Worm (Caenorhabditis elegans) whole organism, young adult: ENCODE measurements around the gene melo-3.

Experiments
- B0019.2 ChIP-seq: fragments of 200-800 bp; sonication (Bioruptor generic); conservative IDR thresholded peaks from 2 replicates; pipeline ENCODE4 v1.3.6; 2022; ENCODE audit warnings: missing genetic modification reagents, missing genetic modification characterization, missing compliant biosample characterization
- B0035.1 ChIP-seq: sonication (generic microtip); optimal IDR thresholded peaks from 2 replicates; lab custom pipeline; 2016; ENCODE audit warnings: missing genetic modification characterization, mild to moderate bottlenecking, missing compliant biosample characterization, missing genotype, missing genetic modification reagents
- B0336.3 ChIP-seq: fragments of 200-800 bp; sonication (Bioruptor generic); IDR thresholded peaks from 2 replicates; pipeline ENCODE4 v1.3.6; 2022; ENCODE audit warnings: missing genetic modification characterization, missing compliant biosample characterization
- C06A6.2 ChIP-seq: fragments of 200-800 bp; sonication (Bioruptor generic); conservative IDR thresholded peaks from 2 replicates; pipeline ENCODE4 v1.3.6; 2022; ENCODE audit warnings: missing genetic modification characterization, missing compliant biosample characterization
- F22D6.2 ChIP-seq: sonication (generic microtip); optimal IDR thresholded peaks from 2 replicates; lab custom pipeline; 2016; ENCODE audit warnings: mild to moderate bottlenecking, missing genetic modification characterization, missing compliant biosample characterization
- F49E8.2 ChIP-seq: sonication (generic microtip); optimal IDR thresholded peaks from 3 replicates; lab custom pipeline; 2017; ENCODE audit warnings: missing genetic modification characterization, mild to moderate bottlenecking, missing compliant biosample characterization, antibody characterized with exemption, moderate library complexity; ENCODE audit not compliant: insufficient read depth
- F57A8.1 ChIP-seq: fragments of 200-800 bp; sonication (Bioruptor generic); optimal IDR thresholded peaks from 2 replicates; lab custom pipeline; 2018; ENCODE audit warnings: mild to moderate bottlenecking, missing genetic modification characterization, moderate library complexity, missing compliant biosample characterization
- F57C9.4 ChIP-seq: sonication (generic microtip); optimal IDR thresholded peaks from 2 replicates; lab custom pipeline; 2017; ENCODE audit warnings: mild to moderate bottlenecking, missing genetic modification characterization, missing compliant biosample characterization
- K11D2.4 ChIP-seq: fragments of 200-800 bp; sonication (Bioruptor generic); IDR thresholded peaks from 2 replicates; pipeline ENCODE4 v1.3.6; 2022; ENCODE audit warnings: missing genetic modification reagents, missing genetic modification characterization, missing compliant biosample characterization
- Y53F4B.3 ChIP-seq: fragments of 200-800 bp; sonication (Bioruptor generic); IDR thresholded peaks from 2 replicates; pipeline ENCODE4 v1.3.6; 2022; ENCODE audit warnings: missing genetic modification reagents, missing genetic modification characterization, missing compliant biosample characterization
- Y79H2A.3 ChIP-seq: fragments of 200-800 bp; sonication (Bioruptor generic); conservative IDR thresholded peaks from 2 replicates; pipeline ENCODE4 v1.3.6; 2022; ENCODE audit warnings: missing genetic modification reagents, missing genetic modification characterization, missing compliant biosample characterization
- ZK185.1 ChIP-seq: sonication (generic microtip); optimal IDR thresholded peaks from 2 replicates; lab custom pipeline; 2016; ENCODE audit warnings: mild to moderate bottlenecking, missing genetic modification characterization, missing compliant biosample characterization; ENCODE audit not compliant: poor library complexity, severe bottlenecking
- attf-6 ChIP-seq: fragments of 200-800 bp; sonication (Bioruptor generic); IDR thresholded peaks from 2 replicates; pipeline ENCODE4 v1.3.6; 2022; ENCODE audit warnings: missing genetic modification reagents, missing genetic modification characterization, missing compliant biosample characterization
- ceh-40 ChIP-seq: fragments of 200-800 bp; sonication (Bioruptor generic); IDR thresholded peaks from 2 replicates; pipeline ENCODE4 v1.3.6; 2022; ENCODE audit warnings: missing genetic modification characterization, missing compliant biosample characterization
- fkh-3 ChIP-seq: sonication (generic microtip); optimal IDR thresholded peaks from 2 replicates; lab custom pipeline; 2016; ENCODE audit warnings: mild to moderate bottlenecking, missing genetic modification characterization, missing compliant biosample characterization
- hlh-12 ChIP-seq: sonication (generic microtip); optimal IDR thresholded peaks from 2 replicates; lab custom pipeline; 2016; ENCODE audit warnings: missing genetic modification characterization, missing compliant biosample characterization
- hmg-20 ChIP-seq: fragments of 200-800 bp; sonication (Bioruptor generic); IDR thresholded peaks from 2 replicates; pipeline ENCODE4 v1.3.6; 2022; ENCODE audit warnings: missing genetic modification reagents, missing genetic modification characterization, missing compliant biosample characterization
- lin-40 ChIP-seq: sonication (generic microtip); optimal IDR thresholded peaks from 2 replicates; lab custom pipeline; 2016; ENCODE audit warnings: missing genetic modification characterization, mild to moderate bottlenecking, missing compliant biosample characterization, missing genotype, missing genetic modification reagents
- lin-54 ChIP-seq: fragments of 200-800 bp; sonication (Bioruptor generic); optimal IDR thresholded peaks from 2 replicates; lab custom pipeline; 2018; ENCODE audit warnings: mild to moderate bottlenecking, missing genetic modification characterization, missing compliant biosample characterization
- lsy-27 ChIP-seq: sonication (generic microtip); optimal IDR thresholded peaks from 2 replicates; lab custom pipeline; 2017; ENCODE audit warnings: missing genetic modification characterization, mild to moderate bottlenecking, missing compliant biosample characterization, antibody characterized with exemption, missing genotype, borderline replicate concordance; ENCODE audit not compliant: insufficient read depth
- madf-10 ChIP-seq: sonication (generic microtip); optimal IDR thresholded peaks from 2 replicates; lab custom pipeline; 2016; ENCODE audit warnings: mild to moderate bottlenecking, missing genetic modification characterization, missing compliant biosample characterization
- madf-3 ChIP-seq: fragments of 200-800 bp; sonication (Bioruptor generic); IDR thresholded peaks from 2 replicates; pipeline ENCODE4 v1.3.6; 2022; ENCODE audit warnings: missing genetic modification reagents, missing genetic modification characterization, missing compliant biosample characterization
- mcd-1 ChIP-seq: fragments of 200-800 bp; sonication (Bioruptor generic); IDR thresholded peaks from 2 replicates; pipeline ENCODE4 v1.3.6; 2022; ENCODE audit warnings: missing genetic modification reagents, missing genetic modification characterization, missing compliant biosample characterization
- mel-28 ChIP-seq: sonication (generic microtip); optimal IDR thresholded peaks from 2 replicates; lab custom pipeline; 2016; ENCODE audit warnings: borderline replicate concordance, mild to moderate bottlenecking, missing genetic modification characterization, missing compliant biosample characterization
- nfya-1 ChIP-seq: sonication (generic microtip); optimal IDR thresholded peaks from 2 replicates; lab custom pipeline; 2017; ENCODE audit warnings: antibody characterized with exemption, missing compliant biosample characterization, missing genetic modification characterization, borderline replicate concordance; ENCODE audit not compliant: insufficient read depth
- nfya-2 ChIP-seq: fragments of 200-800 bp; sonication (Bioruptor generic); IDR thresholded peaks from 2 replicates; pipeline ENCODE4 v1.3.6; 2022; ENCODE audit warnings: missing genetic modification reagents, missing genetic modification characterization, missing compliant biosample characterization
- nfyb-1 ChIP-seq: fragments of 200-800 bp; sonication (Bioruptor generic); IDR thresholded peaks from 2 replicates; pipeline ENCODE4 v1.3.6; 2022; ENCODE audit warnings: missing genetic modification reagents, missing genetic modification characterization, missing compliant biosample characterization
- nhr-80 ChIP-seq: sonication (generic microtip); optimal IDR thresholded peaks from 2 replicates; lab custom pipeline; 2016; ENCODE audit warnings: missing genetic modification characterization, missing compliant biosample characterization
- rcor-1 ChIP-seq: fragments of 200-800 bp; sonication (Bioruptor generic); IDR thresholded peaks from 2 replicates; pipeline ENCODE4 v1.3.6; 2022; ENCODE audit warnings: missing genetic modification reagents, missing genetic modification characterization, missing compliant biosample characterization
- rec-8 ChIP-seq, 2 experiments: sonication (generic microtip); optimal IDR thresholded peaks; 2 replicates each; lab custom pipeline; 2016; ENCODE audit warnings: mild to moderate bottlenecking in 2 of 2, missing genetic modification characterization in 2 of 2, missing genetic modification reagents in 2 of 2, missing genotype in 2 of 2, missing biosample characterization in 1 of 2, missing compliant biosample characterization in 1 of 2, moderate library complexity in 1 of 2
- rpc-1 ChIP-seq, 2 experiments: fragments of 150-350 bp in 1 of 2; sonication (generic microtip) in 1 of 2; optimal IDR thresholded peaks; 2 replicates each; lab custom pipeline; 2014 to 2018; ENCODE audit warnings: missing biosample characterization in 1 of 2, missing genetic modification characterization in 1 of 2, missing genetic modification reagents in 1 of 2, missing genotype in 1 of 2
- snpc-1.1 ChIP-seq: sonication (generic microtip); optimal IDR thresholded peaks from 2 replicates; lab custom pipeline; 2017; ENCODE audit warnings: missing genetic modification characterization, mild to moderate bottlenecking, missing compliant biosample characterization, antibody characterized with exemption, moderate library complexity, missing genotype, missing genetic modification reagents; ENCODE audit not compliant: insufficient read depth
- sptf-2 ChIP-seq: fragments of 200-800 bp; sonication (Bioruptor generic); optimal IDR thresholded peaks from 2 replicates; lab custom pipeline; 2018; ENCODE audit warnings: mild to moderate bottlenecking, missing genetic modification characterization, missing compliant biosample characterization
- tbp1 ChIP-seq: fragments of 200-800 bp; sonication (Bioruptor generic); optimal IDR thresholded peaks from 2 replicates; lab custom pipeline; 2018; ENCODE audit warnings: mild to moderate bottlenecking, missing genetic modification characterization, missing compliant biosample characterization
- tlf-1 ChIP-seq: fragments of 200-800 bp; sonication (Bioruptor generic); optimal IDR thresholded peaks from 2 replicates; lab custom pipeline; 2018; ENCODE audit warnings: mild to moderate bottlenecking, missing genetic modification characterization, missing compliant biosample characterization
- unc-62 ChIP-seq: fragments of 150-350 bp; optimal IDR thresholded peaks from 2 replicates; lab custom pipeline; 2014; ENCODE audit warnings: missing biosample characterization, missing genetic modification reagents, missing genetic modification characterization
- zfh-2 ChIP-seq: fragments of 200-800 bp; sonication (Bioruptor generic); conservative IDR thresholded peaks from 2 replicates; pipeline ENCODE4 v1.3.6; 2022; ENCODE audit warnings: missing genetic modification reagents, missing genetic modification characterization, missing compliant biosample characterization
- zim-3 ChIP-seq: sonication (generic microtip); optimal IDR thresholded peaks from 2 replicates; lab custom pipeline; 2017; ENCODE audit warnings: mild to moderate bottlenecking, missing genetic modification characterization, moderate library complexity, missing compliant biosample characterization
- ztf-25 ChIP-seq: fragments of 200-800 bp; sonication (Bioruptor generic); IDR thresholded peaks from 2 replicates; pipeline ENCODE4 v1.3.6; 2022; ENCODE audit warnings: missing genetic modification reagents, missing genetic modification characterization, missing compliant biosample characterization

The melo-3 gene

ce11 chrV:15016795-15017429 is 19.8 kb downstream of the melo-3 start:
- no peak for TF ChIP-seq F49E8.2 (tag; lab: Kevin White, UChicago)
- no peak for TF ChIP-seq sptf-2 (GFP tag; lab: Kevin White, UChicago)
- no peak for TF ChIP-seq Y79H2A.3
- TF ChIP-seq mcd-1 (GFP tag; lab: Robert Waterston, UW): no peak
- TF ChIP-seq K11D2.4 (GFP tag; lab: Robert Waterston, UW): no peak
- no peak for TF ChIP-seq zim-3
- no peak for TF ChIP-seq rec-8 (tag; optimal IDR thresholded peaks at IDR 0.05; lab: Kevin White, UChicago)
- TF ChIP-seq Y53F4B.3 (GFP tag; lab: Robert Waterston, UW): no peak
- TF ChIP-seq lin-54 (GFP tag; lab: Kevin White, UChicago): no peak
- no peak for TF ChIP-seq zfh-2 (GFP tag; lab: Robert Waterston, UW)
- TF ChIP-seq hlh-12 (tag; lab: Kevin White, UChicago): no peak
- no peak for TF ChIP-seq mel-28 (tag; lab: Kevin White, UChicago)
- no peak for TF ChIP-seq ZK185.1 (tag; lab: Kevin White, UChicago)
- TF ChIP-seq lin-40 (tag; lab: Kevin White, UChicago): no peak
- TF ChIP-seq ztf-25: no peak
- TF ChIP-seq hmg-20 (GFP tag; lab: Robert Waterston, UW): no peak
- no peak for TF ChIP-seq fkh-3 (tag; lab: Kevin White, UChicago)
- TF ChIP-seq unc-62 (GFP tag; lab: Kevin White, UChicago): no peak

ce11 chrV:15015799-15016198 is 20.9 kb downstream of the melo-3 start:
- TF ChIP-seq nfyb-1 (GFP tag; lab: Robert Waterston, UW) (no peak), tbp1 (GFP tag; lab: Kevin White, UChicago) (no peak), C06A6.2 (no peak), nfya-2 (no peak), lsy-27 (no peak), tlf-1 (GFP tag; lab: Kevin White, UChicago) (no peak), B0336.3 (GFP tag; lab: Robert Waterston, UW) (no peak), B0035.1 (tag; lab: Kevin White, UChicago) (no peak), F57C9.4 (tag; lab: Kevin White, UChicago) (no peak), ceh-40 (GFP tag; lab: Robert Waterston, UW) (no peak), hlh-12 (tag; lab: Kevin White, UChicago) (no peak), attf-6 (GFP tag; lab: Robert Waterston, UW) (no peak), snpc-1.1 (no peak), F22D6.2 (tag; lab: Kevin White, UChicago) (no peak), rpc-1 (optimal IDR thresholded peaks at IDR 0.05; lab: Kevin White, UChicago) (no peak), rpc-1 (tag; optimal IDR thresholded peaks at IDR 0.05; lab: Kevin White, UChicago) (no peak), mel-28 (tag; lab: Kevin White, UChicago) (no peak), madf-10 (tag; lab: Kevin White, UChicago) (no peak), F57A8.1 (GFP tag; lab: Kevin White, UChicago) (no peak), B0019.2 (no peak), zim-3 (no peak)

ce11 chrV:15014164-15014563 is 22.5 kb downstream of the melo-3 start, which contains the start of gene obr-2:
TSS of gene obr-2 (minus strand) at chrV:15014264.
- TF ChIP-seq rcor-1 (GFP tag; lab: Robert Waterston, UW) (no peak), nhr-80 (tag; lab: Kevin White, UChicago) (no peak), madf-3 (GFP tag; lab: Robert Waterston, UW) (no peak), nfya-1 (tag; lab: Kevin White, UChicago) (no peak)
